Worm (Caenorhabditis elegans) whole organism, midembryonic: ENCODE results near the gene Y97E10B.1.

Experiments used
- T22C8.4 ChIP-seq: fragments of 200-800 bp; sonication (Bioruptor generic); IDR thresholded peaks from 2 replicates; pipeline ENCODE4 v1.3.6; 2022; ENCODE audit warnings: missing genetic modification characterization, missing compliant biosample characterization
- cog-1 ChIP-seq: sonication (generic microtip); optimal IDR thresholded peaks from 2 replicates; lab custom pipeline; 2016; ENCODE audit warnings: missing genetic modification characterization, missing compliant biosample characterization
- flt-1 ChIP-seq: fragments of 200-800 bp; sonication (Bioruptor generic); IDR thresholded peaks from 2 replicates; pipeline ENCODE4 v1.3.6; 2022; ENCODE audit warnings: missing genetic modification characterization, missing compliant biosample characterization
- klf-2 ChIP-seq: fragments of 200-800 bp; sonication (Bioruptor generic); conservative IDR thresholded peaks from 2 replicates; pipeline ENCODE4 v1.3.6; 2022; ENCODE audit warnings: missing genetic modification reagents, missing genetic modification characterization, missing compliant biosample characterization
- med-1 ChIP-seq: sonication (generic microtip); optimal IDR thresholded peaks from 2 replicates; lab custom pipeline; 2017; ENCODE audit warnings: missing genetic modification characterization, mild to moderate bottlenecking, missing compliant biosample characterization, antibody characterized with exemption, missing genetic modification reagents; ENCODE audit not compliant: insufficient read depth
- ref-1 ChIP-seq: fragments of 200-800 bp; sonication (Bioruptor generic); conservative IDR thresholded peaks from 2 replicates; pipeline ENCODE4 v1.3.6; 2022; ENCODE audit warnings: missing genetic modification reagents, missing genetic modification characterization, missing compliant biosample characterization
- tab-1 ChIP-seq: fragments of 200-800 bp; sonication (Bioruptor generic); IDR thresholded peaks from 2 replicates; pipeline ENCODE4 v1.3.6; 2022; ENCODE audit warnings: missing genetic modification characterization, missing compliant biosample characterization
- ztf-23 ChIP-seq: fragments of 200-800 bp; sonication (Bioruptor generic); IDR thresholded peaks from 2 replicates; pipeline ENCODE4 v1.3.6; 2022; ENCODE audit warnings: missing genetic modification reagents, missing genetic modification characterization, missing compliant biosample characterization
- ztf-29 ChIP-seq: fragments of 200-800 bp; sonication (Bioruptor generic); IDR thresholded peaks from 2 replicates; pipeline ENCODE4 v1.3.6; 2022; ENCODE audit warnings: missing genetic modification reagents, missing genetic modification characterization, missing compliant biosample characterization

The Y97E10B.1 gene

DNA sequence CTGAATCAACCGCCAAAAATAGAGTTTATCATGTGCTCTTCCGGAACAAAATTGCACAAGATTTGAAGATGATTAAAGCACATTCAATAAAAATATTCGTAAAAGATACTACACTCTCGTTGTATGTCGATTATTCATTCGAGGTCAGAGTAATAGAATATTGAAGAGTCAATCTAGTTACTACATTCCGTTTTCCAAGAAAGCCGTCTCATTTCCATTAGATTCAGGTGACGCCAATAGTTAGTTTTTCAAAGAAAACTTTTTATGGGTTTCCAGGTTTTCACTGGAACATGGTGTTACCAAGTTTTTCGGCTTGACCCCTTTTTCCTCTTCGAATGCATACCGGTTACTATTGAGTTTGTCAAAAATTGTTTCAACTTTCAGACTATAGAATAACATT is 26.9 kb downstream of the Y97E10B.1 start:
- TF ChIP-seq T22C8.4 (no peak), ref-1 (no peak), tab-1 (GFP tag; lab: Robert Waterston, UW) (no peak), flt-1 (GFP tag; lab: Robert Waterston, UW) (no peak), ztf-23 (GFP tag; lab: Robert Waterston, UW) (no peak), ztf-29 (GFP tag; lab: Robert Waterston, UW) (no peak)

DNA sequence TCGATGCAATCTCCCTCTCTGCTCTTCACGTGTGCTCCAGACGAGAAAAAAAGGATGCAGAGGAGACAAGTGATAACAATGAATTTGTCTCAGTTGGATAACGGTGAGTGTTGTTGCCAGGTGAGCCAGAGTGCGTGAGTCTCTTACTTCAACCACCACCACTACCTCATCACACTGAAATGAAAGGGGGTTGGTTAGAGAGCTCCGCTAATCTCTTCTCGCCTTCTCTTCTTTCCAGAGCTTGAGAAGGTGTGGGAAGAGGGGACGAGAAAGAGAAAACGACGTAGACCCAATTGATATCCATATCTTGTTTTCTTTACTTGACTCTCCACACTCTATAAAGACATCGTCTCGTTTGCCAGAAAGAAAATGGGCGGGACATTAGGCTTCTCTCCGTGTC is 27.7 kb downstream of the Y97E10B.1 start:
- TF ChIP-seq T22C8.4: no peak
- no peak for TF ChIP-seq tab-1 (GFP tag; lab: Robert Waterston, UW)
- TF ChIP-seq ref-1: no peak
- no peak for TF ChIP-seq ztf-23 (GFP tag; lab: Robert Waterston, UW)
- no peak for TF ChIP-seq ztf-29 (GFP tag; lab: Robert Waterston, UW)
- no peak for TF ChIP-seq flt-1 (GFP tag; lab: Robert Waterston, UW)
- TF ChIP-seq klf-2 (GFP tag; lab: Robert Waterston, UW): no peak
- TF ChIP-seq med-1: no peak
- no peak for TF ChIP-seq cog-1 (tag; lab: Kevin White, UChicago)

DNA sequence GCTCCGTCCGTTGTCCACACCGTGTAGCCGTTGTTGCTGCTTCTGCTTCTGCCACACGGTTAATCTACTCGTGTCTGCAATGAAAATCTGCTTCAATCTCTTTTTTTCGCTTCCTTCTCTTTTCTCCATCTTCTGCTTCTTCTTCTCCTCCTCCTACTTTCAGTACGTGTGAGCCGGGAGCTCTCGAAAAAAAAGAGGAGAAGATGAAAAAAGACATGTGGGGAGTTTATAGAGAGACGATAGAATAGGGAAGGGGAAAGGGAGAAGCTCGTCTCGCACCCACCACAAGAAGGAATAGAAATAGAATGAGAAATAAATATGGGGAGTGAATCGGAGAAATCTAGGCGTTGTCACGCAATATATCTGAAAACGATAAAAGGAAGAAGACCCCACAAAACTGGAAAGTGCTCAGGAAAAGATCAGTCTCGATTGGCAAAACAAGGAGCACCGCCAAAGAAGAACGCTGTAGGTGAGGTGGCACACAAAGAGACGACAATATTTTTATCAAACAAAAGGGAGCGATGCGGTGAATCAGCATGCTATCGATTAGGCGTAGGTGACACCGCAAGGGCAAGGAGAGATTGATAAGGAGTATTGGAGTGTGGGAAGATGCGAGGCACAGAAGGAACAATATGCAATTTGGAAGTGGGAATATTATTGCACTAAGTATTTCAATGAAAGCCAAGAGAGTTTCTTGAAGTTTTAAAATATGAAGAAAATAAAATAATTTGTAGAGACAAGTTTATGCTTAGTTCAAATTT is 34.2 kb downstream of the Y97E10B.1 start, which contains the start of gene let-413:
TSS of gene let-413 (minus strand) at position 76 of the 761 bp plus-strand sequence.
- no peak for TF ChIP-seq med-1
- TF ChIP-seq cog-1 (tag; lab: Kevin White, UChicago): no peak
- no peak for TF ChIP-seq ztf-23 (GFP tag; lab: Robert Waterston, UW)
- TF ChIP-seq tab-1 (GFP tag; lab: Robert Waterston, UW): no peak
- no peak for TF ChIP-seq ref-1
- no peak for TF ChIP-seq T22C8.4
- TF ChIP-seq flt-1 (GFP tag; lab: Robert Waterston, UW): no peak
- no peak for TF ChIP-seq ztf-29 (GFP tag; lab: Robert Waterston, UW)
- TF ChIP-seq klf-2 (GFP tag; lab: Robert Waterston, UW): no peak

DNA sequence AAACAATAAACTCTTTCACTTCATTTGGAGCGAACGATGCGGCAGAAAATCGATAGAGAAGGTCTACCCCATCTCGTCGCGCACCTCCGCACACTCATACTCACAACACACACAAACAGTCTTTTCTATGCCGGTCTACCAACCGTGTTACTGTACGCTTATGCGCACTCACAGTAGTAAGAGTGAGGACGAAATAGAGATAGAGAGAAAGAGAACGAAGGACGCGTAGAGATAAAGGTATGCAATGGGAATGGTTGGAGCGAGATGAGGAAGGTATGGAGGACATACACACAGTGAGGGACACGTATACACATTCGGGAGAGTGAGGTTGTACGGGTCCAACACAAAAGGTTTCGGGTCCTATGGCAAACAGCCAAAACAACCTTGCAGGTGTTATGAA is 35.1 kb downstream of the Y97E10B.1 start:
- peak; percentile 14 for TF ChIP-seq cog-1 (tag; lab: Kevin White, UChicago)
- peak; percentile 55; the same call in 1 of the 2 replicates for TF ChIP-seq T22C8.4
- TF ChIP-seq ref-1: no peak
- TF ChIP-seq klf-2 (GFP tag; lab: Robert Waterston, UW): no peak
- TF ChIP-seq ztf-29 (GFP tag; lab: Robert Waterston, UW): no peak
- 0 out of 2 replicates have a peak, but pooled peaks have one; percentile 30 for TF ChIP-seq ztf-23 (GFP tag; lab: Robert Waterston, UW)
- no peak for TF ChIP-seq tab-1 (GFP tag; lab: Robert Waterston, UW)
- TF ChIP-seq med-1: no peak
- peak; percentile 24; the same call in 1 of the 2 replicates for TF ChIP-seq flt-1 (GFP tag; lab: Robert Waterston, UW)

DNA sequence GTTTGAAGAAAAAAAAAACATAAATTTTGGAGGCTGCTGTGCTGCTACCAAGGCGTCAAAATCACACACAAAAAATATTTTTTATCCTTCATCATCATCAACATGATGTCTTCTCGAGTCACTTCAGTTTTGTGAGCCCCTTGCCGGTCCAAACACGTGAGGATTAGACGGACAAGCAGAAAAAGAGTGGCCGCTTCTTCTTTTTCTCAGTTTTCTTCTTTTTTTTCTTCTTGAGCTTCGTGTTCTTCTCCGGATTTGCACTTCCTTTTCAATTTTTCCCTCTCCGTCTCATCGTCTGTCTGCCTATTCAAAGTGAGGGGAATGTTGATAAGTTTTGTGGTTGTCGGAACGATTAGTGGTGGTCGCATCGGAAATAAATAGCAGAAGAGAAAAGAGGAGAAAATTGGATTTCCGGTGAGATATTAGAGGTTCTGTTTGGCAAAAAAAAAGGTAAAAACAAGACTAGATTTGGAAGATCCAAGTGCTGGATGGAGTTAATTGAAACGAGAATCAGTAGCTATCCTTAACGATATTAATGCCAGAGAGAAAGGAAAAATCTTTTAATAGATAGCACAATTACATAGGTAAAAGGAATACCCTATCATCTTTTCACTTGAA is 36.8 kb downstream of the Y97E10B.1 start:
- no peak for TF ChIP-seq tab-1 (GFP tag; lab: Robert Waterston, UW)
- TF ChIP-seq flt-1 (GFP tag; lab: Robert Waterston, UW): no peak
- TF ChIP-seq ztf-29 (GFP tag; lab: Robert Waterston, UW): no peak
- TF ChIP-seq ref-1: no peak
- TF ChIP-seq ztf-23 (GFP tag; lab: Robert Waterston, UW): no peak
- no peak for TF ChIP-seq cog-1 (tag; lab: Kevin White, UChicago)
- no peak for TF ChIP-seq klf-2 (GFP tag; lab: Robert Waterston, UW)
- TF ChIP-seq med-1: no peak
- no peak for TF ChIP-seq T22C8.4

DNA sequence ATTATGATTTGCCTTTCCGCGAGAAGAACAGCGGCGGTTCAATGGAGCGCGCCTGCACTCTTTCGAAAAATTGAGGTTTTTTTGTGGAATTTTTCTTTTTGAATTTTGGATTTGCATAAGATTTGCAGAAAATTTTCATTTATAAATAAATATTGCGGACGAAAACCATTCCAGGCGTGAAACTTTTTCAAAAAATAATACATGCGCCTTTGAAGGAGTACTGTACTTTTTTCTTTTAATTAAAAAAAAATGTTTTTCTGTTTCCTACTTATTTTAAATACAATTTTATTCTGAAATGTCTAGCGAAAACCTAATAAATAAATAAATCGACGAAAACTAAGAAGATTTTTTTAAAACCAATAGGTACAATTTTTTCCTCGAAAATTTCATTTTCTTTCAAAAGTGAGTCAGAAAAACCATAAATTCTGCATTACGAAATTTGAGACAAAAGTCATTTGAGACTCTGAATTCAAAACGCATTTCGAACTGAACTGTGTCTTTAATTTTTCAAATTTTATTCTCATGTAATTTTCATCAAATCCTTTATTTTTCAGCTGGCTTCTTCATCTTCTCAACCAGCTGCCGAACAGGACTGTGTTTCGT is 37.4 kb downstream of the Y97E10B.1 start, which contains the start of gene F26D11.1:
TSS of gene F26D11.1 (plus strand) at position 553 of the 603 bp plus-strand sequence.
- TF ChIP-seq ref-1: no peak
- no peak for TF ChIP-seq tab-1 (GFP tag; lab: Robert Waterston, UW)
- no peak for TF ChIP-seq med-1
- no peak for TF ChIP-seq cog-1 (tag; lab: Kevin White, UChicago)
- TF ChIP-seq klf-2 (GFP tag; lab: Robert Waterston, UW): no peak
- TF ChIP-seq ztf-23 (GFP tag; lab: Robert Waterston, UW): no peak
- no peak for TF ChIP-seq flt-1 (GFP tag; lab: Robert Waterston, UW)
- no peak for TF ChIP-seq T22C8.4

DNA sequence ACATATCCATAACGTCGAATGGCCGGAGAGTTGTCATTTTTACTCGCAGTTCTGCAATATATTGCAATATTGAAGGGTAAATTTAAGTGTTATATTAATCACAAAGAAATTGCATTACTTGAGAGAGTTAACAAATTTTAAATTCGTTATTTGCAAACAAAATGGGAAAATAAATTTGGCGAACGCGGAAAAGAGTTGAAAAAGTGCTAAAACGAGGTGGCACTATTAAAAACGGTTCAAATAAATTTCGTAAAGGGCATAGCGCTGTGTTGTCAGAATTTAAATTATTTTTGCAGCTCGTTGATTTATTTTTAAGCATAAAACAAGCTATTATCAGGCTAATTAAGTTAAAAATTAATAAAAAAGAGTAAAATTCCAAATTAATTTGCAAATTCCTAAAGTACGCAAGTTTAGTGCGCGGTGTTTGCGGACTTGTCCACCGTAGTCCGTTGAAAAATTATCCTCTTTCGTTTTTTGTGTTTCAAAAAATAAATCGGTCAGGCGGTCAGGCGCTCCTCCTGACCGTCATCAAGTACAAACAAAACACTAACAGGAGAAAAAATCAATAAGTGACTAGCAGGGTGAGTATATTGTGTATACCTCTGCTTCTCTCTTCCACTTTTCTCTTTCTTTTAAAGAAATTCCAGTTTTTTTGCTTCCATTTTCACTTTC is 39.8 kb downstream of the Y97E10B.1 start, which contains the start of the genes natb-1 and abhd-12:
TSS of gene natb-1 (minus strand) at position 51 of the 672 bp plus-strand sequence.
TSS of gene abhd-12 (plus strand) at position 499 of the 672 bp plus-strand sequence.
- TF ChIP-seq flt-1 (GFP tag; lab: Robert Waterston, UW) (0 out of 2 replicates have a peak, but pooled peaks have one; percentile 52), ztf-23 (GFP tag; lab: Robert Waterston, UW) (no peak)

DNA sequence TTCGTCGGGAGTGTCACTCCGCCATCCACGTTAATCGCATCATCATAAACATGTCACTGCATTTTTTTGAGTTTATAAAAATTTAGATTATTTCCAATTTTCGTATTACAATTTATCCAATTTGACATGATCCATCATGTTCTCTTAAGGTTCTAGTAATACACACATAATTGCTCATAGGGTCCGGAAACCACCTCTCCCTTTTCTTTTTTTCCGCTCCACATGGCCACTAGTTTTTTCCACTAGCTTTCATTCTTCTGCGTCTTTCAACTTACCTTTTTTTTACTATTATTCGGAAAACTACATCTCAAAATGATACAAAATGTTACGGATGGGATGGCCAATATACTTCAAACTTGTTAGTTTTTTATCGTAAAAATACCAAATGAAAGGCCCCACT is 42.2 kb downstream of the Y97E10B.1 start, which contains the start of gene Y97E10AL.1:
TSS of gene Y97E10AL.1 (plus strand) at position 301 of the 400 bp plus-strand sequence.
- TF ChIP-seq ref-1: no peak
- TF ChIP-seq T22C8.4: no peak
- TF ChIP-seq flt-1 (GFP tag; lab: Robert Waterston, UW): no peak
- no peak for TF ChIP-seq med-1
- TF ChIP-seq ztf-23 (GFP tag; lab: Robert Waterston, UW): no peak

DNA sequence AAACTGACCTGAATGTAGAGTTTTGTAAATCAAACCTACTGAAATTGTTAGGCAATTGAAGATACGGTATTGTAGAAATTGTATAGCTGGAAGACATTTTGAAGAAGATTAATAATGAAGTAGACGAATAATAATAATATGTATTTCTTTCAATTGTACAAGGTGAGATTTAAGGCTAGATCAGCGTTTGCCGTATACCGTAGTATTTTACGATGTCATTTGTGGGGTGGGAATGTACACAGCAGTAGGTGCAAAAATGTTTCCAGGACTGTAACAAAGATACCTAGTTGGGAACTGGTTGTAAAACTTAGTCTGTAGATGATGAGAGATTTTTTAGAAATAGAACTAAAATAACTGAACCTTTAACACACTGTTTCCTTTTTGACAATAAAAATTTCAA is 50.9 kb downstream of the Y97E10B.1 start, which contains the start of gene ceh-76:
TSS of gene ceh-76 (minus strand) at position 101 of the 400 bp plus-strand sequence.
- TF ChIP-seq cog-1 (tag; lab: Kevin White, UChicago): no peak
- no peak for TF ChIP-seq klf-2 (GFP tag; lab: Robert Waterston, UW)
- TF ChIP-seq med-1: no peak
- TF ChIP-seq tab-1 (GFP tag; lab: Robert Waterston, UW): no peak
- no peak for TF ChIP-seq T22C8.4
- no peak for TF ChIP-seq ztf-29 (GFP tag; lab: Robert Waterston, UW)
